Fruit fly (Drosophila melanogaster) whole organism, pupa: ENCODE results near the gene CG3345.
A peak's percentile ranks its signal among the peaks of the same experiment; 100 is the strongest.

ENCODE experiments used
- CG10348 ChIP-seq: fragments of 200-800 bp; sonication (Bioruptor generic); IDR thresholded peaks from 2 replicates; pipeline ENCODE4 v1.3.6; 2022; ENCODE audit warnings: missing biosample characterization, missing genetic modification characterization
- CG12605 ChIP-seq: fragments of 200-800 bp; sonication (Bioruptor generic); IDR thresholded peaks from 2 replicates; pipeline ENCODE4 v1.3.6; 2022; ENCODE audit warnings: missing biosample characterization, missing genetic modification characterization
- CG13204 ChIP-seq: fragments of 200-800 bp; sonication (Bioruptor generic); optimal IDR thresholded peaks from 2 replicates; lab custom pipeline; 2018; ENCODE audit warnings: missing biosample characterization, mild to moderate bottlenecking, missing genetic modification characterization, moderate library complexity
- CG14655 ChIP-seq: fragments of 200-800 bp; sonication (Bioruptor generic); optimal IDR thresholded peaks from 3 replicates; lab custom pipeline; 2017; ENCODE audit warnings: mild to moderate bottlenecking, missing biosample characterization, missing genetic modification reagents, missing genetic modification characterization
- CG15710 ChIP-seq: fragments of 200-800 bp; sonication (Bioruptor generic); optimal IDR thresholded peaks from 2 replicates; lab custom pipeline; 2018; ENCODE audit warnings: missing biosample characterization, mild to moderate bottlenecking, missing genetic modification characterization, moderate library complexity
- CG17806 ChIP-seq: fragments of 200-800 bp; sonication (Bioruptor generic); optimal IDR thresholded peaks from 2 replicates; lab custom pipeline; 2018; ENCODE audit warnings: missing biosample characterization, mild to moderate bottlenecking, missing genetic modification characterization, moderate library complexity
- CG32121 ChIP-seq: fragments of 200-800 bp; sonication (Bioruptor generic); IDR thresholded peaks from 2 replicates; pipeline ENCODE4 v1.3.6; 2022; ENCODE audit warnings: missing biosample characterization, missing genetic modification characterization
- CG34367 ChIP-seq: fragments of 200-800 bp; sonication (Bioruptor generic); optimal IDR thresholded peaks from 2 replicates; lab custom pipeline; 2018; ENCODE audit warnings: missing biosample characterization, mild to moderate bottlenecking, missing genetic modification characterization
- CG4496 ChIP-seq: fragments of 200-800 bp; sonication (Bioruptor generic); IDR thresholded peaks from 3 replicates; pipeline ENCODE4 v1.3.6; 2022; ENCODE audit warnings: missing biosample characterization, missing genetic modification characterization
- CG8159 ChIP-seq: fragments of 200-800 bp; sonication (Bioruptor generic); optimal IDR thresholded peaks from 3 replicates; lab custom pipeline; 2018; ENCODE audit warnings: missing biosample characterization, mild to moderate bottlenecking, missing genetic modification characterization, moderate library complexity
- CG8301 ChIP-seq: fragments of 200-800 bp; sonication (Bioruptor generic); optimal IDR thresholded peaks from 2 replicates; lab custom pipeline; 2018; ENCODE audit warnings: missing biosample characterization, mild to moderate bottlenecking, missing genetic modification characterization
- CG9948 ChIP-seq: fragments of 200-800 bp; sonication (Bioruptor generic); optimal IDR thresholded peaks from 2 replicates; lab custom pipeline; 2018; ENCODE audit warnings: missing biosample characterization, mild to moderate bottlenecking, missing genetic modification characterization, moderate library complexity
- D1 ChIP-seq: fragments of 200-800 bp; sonication (Bioruptor generic); optimal IDR thresholded peaks from 2 replicates; lab custom pipeline; 2018; ENCODE audit warnings: missing biosample characterization, mild to moderate bottlenecking, missing genetic modification characterization, moderate library complexity
- EcR ChIP-seq: fragments of 200-800 bp; sonication (Bioruptor generic); optimal IDR thresholded peaks from 3 replicates; lab custom pipeline; 2019; ENCODE audit warnings: missing biosample characterization, missing genetic modification characterization, mild to moderate bottlenecking, moderate library complexity, missing genetic modification reagents
- Ets98B ChIP-seq: fragments of 200-800 bp; sonication (Bioruptor generic); IDR thresholded peaks from 2 replicates; pipeline ENCODE4 v1.3.6; 2022; ENCODE audit warnings: missing biosample characterization, missing genetic modification characterization
- Pif1A ChIP-seq: fragments of 200-800 bp; sonication (Bioruptor generic); optimal IDR thresholded peaks from 3 replicates; lab custom pipeline; 2016; ENCODE audit warnings: missing biosample characterization, missing genetic modification characterization
- Pif1B ChIP-seq: fragments of 200-800 bp; sonication (Bioruptor generic); optimal IDR thresholded peaks from 3 replicates; lab custom pipeline; 2016; ENCODE audit warnings: missing biosample characterization, missing genetic modification characterization
- Snoo ChIP-seq: fragments of 200-800 bp; sonication (Bioruptor generic); optimal IDR thresholded peaks from 3 replicates; lab custom pipeline; 2017; ENCODE audit warnings: missing biosample characterization, mild to moderate bottlenecking, missing genetic modification characterization, inconsistent platforms
- fd96Ca ChIP-seq: fragments of 200-800 bp; sonication (Bioruptor generic); IDR thresholded peaks from 3 replicates; pipeline ENCODE4 v1.3.6; 2022; ENCODE audit warnings: missing biosample characterization, missing genetic modification characterization
- gl ChIP-seq: fragments of 200-800 bp; sonication (Bioruptor generic); optimal IDR thresholded peaks from 2 replicates; lab custom pipeline; 2018; ENCODE audit warnings: missing biosample characterization, mild to moderate bottlenecking, missing genetic modification characterization
- rn ChIP-seq: fragments of 200-800 bp; sonication (Bioruptor generic); IDR thresholded peaks from 2 replicates; pipeline ENCODE4 v1.3.6; 2022; ENCODE audit warnings: missing biosample characterization, missing genetic modification characterization

Gene CG3345

dm6 chr2L:223351-223750 lies 45.5 kb upstream of the CG3345 start:
- peak; percentile 92 for TF ChIP-seq rn
- TF ChIP-seq fd96Ca: peak; percentile 97
- peak; percentile 83 for TF ChIP-seq Snoo (tag; lab: Kevin White, UChicago)
- TF ChIP-seq CG34367 (tag; lab: Kevin White, UChicago): peak; percentile 93
- peak; percentile 54 for TF ChIP-seq CG13204 (GFP tag; lab: Kevin White, UChicago)
- TF ChIP-seq CG4496: peak; percentile 98
- peak; percentile 93 for TF ChIP-seq CG9948 (tag; lab: Kevin White, UChicago)
- TF ChIP-seq CG12605 (GFP tag; lab: Robert Waterston, UW): peak; percentile 93
- TF ChIP-seq gl (tag; lab: Kevin White, UChicago): peak; percentile 87
- peak; percentile 96 for TF ChIP-seq Pif1A (GFP tag; lab: Kevin White, UChicago)
- peak; percentile 92 for TF ChIP-seq CG32121 (GFP tag; lab: Robert Waterston, UW)
- peak; percentile 96 for TF ChIP-seq Pif1B (GFP tag; lab: Kevin White, UChicago)
- TF ChIP-seq D1 (tag; lab: Kevin White, UChicago): peak; percentile 87
- TF ChIP-seq CG8301 (tag; lab: Kevin White, UChicago): peak; percentile 95
- peak; percentile 94 for TF ChIP-seq CG17806 (tag; lab: Kevin White, UChicago)
- peak; percentile 90 for TF ChIP-seq CG15710 (tag; lab: Kevin White, UChicago)
- TF ChIP-seq EcR (GFP tag; lab: Kevin White, UChicago): no peak
- TF ChIP-seq CG10348 (GFP tag; lab: Robert Waterston, UW): peak; percentile 39; the same call in 1 of the 2 replicates
- TF ChIP-seq CG8159 (tag; lab: Kevin White, UChicago): peak; percentile 93
- TF ChIP-seq CG14655 (GFP tag; lab: Kevin White, UChicago): peak; percentile 96
- TF ChIP-seq Ets98B (GFP tag; lab: Robert Waterston, UW): peak; percentile 96

dm6 chr2L:223867-224598 lies 44.9 kb upstream of the CG3345 start:
- TF ChIP-seq CG13204 (GFP tag; lab: Kevin White, UChicago) (peak; percentile 86), Snoo (tag; lab: Kevin White, UChicago) (no peak), CG12605 (GFP tag; lab: Robert Waterston, UW) (no peak), CG8159 (tag; lab: Kevin White, UChicago) (no peak), Ets98B (GFP tag; lab: Robert Waterston, UW) (no peak), CG32121 (GFP tag; lab: Robert Waterston, UW) (no peak), CG10348 (GFP tag; lab: Robert Waterston, UW) (no peak)
- TF ChIP-seq, all 21 proteins: peak for 1

dm6 chr2L:224599-225385 lies 44.1 kb upstream of the CG3345 start:
- TF ChIP-seq CG15710 (tag; lab: Kevin White, UChicago) (peak; percentile 92), Ets98B (GFP tag; lab: Robert Waterston, UW) (peak; percentile 68), Snoo (tag; lab: Kevin White, UChicago) (peak; percentile 82), D1 (tag; lab: Kevin White, UChicago) (peak; percentile 87), CG12605 (GFP tag; lab: Robert Waterston, UW) (peak; percentile 41; the same call in 1 of the 2 replicates), fd96Ca (peak; percentile 85), gl (tag; lab: Kevin White, UChicago) (peak; percentile 82), EcR (GFP tag; lab: Kevin White, UChicago) (peak; percentile 76), CG4496 (peak; percentile 79), CG13204 (GFP tag; lab: Kevin White, UChicago) (peak; percentile 52), CG8159 (tag; lab: Kevin White, UChicago) (peak; percentile 90), Pif1B (GFP tag; lab: Kevin White, UChicago) (peak; percentile 92), CG34367 (tag; lab: Kevin White, UChicago) (peak; percentile 82), CG32121 (GFP tag; lab: Robert Waterston, UW) (peak; percentile 62), CG17806 (tag; lab: Kevin White, UChicago) (peak; percentile 89), rn (peak; percentile 62; the same call in 1 of the 2 replicates), CG10348 (GFP tag; lab: Robert Waterston, UW) (0 out of 2 replicates have a peak, but pooled peaks have one; percentile 9), Pif1A (GFP tag; lab: Kevin White, UChicago) (peak; percentile 93), CG14655 (GFP tag; lab: Kevin White, UChicago) (peak; percentile 94), CG9948 (tag; lab: Kevin White, UChicago) (peak; percentile 90), CG8301 (tag; lab: Kevin White, UChicago) (peak; percentile 85)

- no peak for TF ChIP-seq CG9948 (tag; lab: Kevin White, UChicago)
- peak; percentile 16 for TF ChIP-seq EcR (GFP tag; lab: Kevin White, UChicago)
- no peak for TF ChIP-seq Pif1B (GFP tag; lab: Kevin White, UChicago)
- TF ChIP-seq CG32121 (GFP tag; lab: Robert Waterston, UW): no peak
Measured at dm6 chr2L:225386-225682, 43.6 kb upstream of the CG3345 start.

dm6 chr2L:228246-228645 lies 40.6 kb upstream of the CG3345 start:
- TF ChIP-seq CG8159 (tag; lab: Kevin White, UChicago): no peak
- no peak for TF ChIP-seq fd96Ca
- TF ChIP-seq rn: no peak
- no peak for TF ChIP-seq D1 (tag; lab: Kevin White, UChicago)
- no peak for TF ChIP-seq Pif1B (GFP tag; lab: Kevin White, UChicago)
- TF ChIP-seq CG17806 (tag; lab: Kevin White, UChicago): no peak
- TF ChIP-seq CG15710 (tag; lab: Kevin White, UChicago): no peak
- TF ChIP-seq gl (tag; lab: Kevin White, UChicago): no peak
- TF ChIP-seq CG9948 (tag; lab: Kevin White, UChicago): no peak
- no peak for TF ChIP-seq Snoo (tag; lab: Kevin White, UChicago)
- TF ChIP-seq CG12605 (GFP tag; lab: Robert Waterston, UW): no peak
- TF ChIP-seq CG34367 (tag; lab: Kevin White, UChicago): no peak
- no peak for TF ChIP-seq EcR (GFP tag; lab: Kevin White, UChicago)
- no peak for TF ChIP-seq Pif1A (GFP tag; lab: Kevin White, UChicago)
